Fruit fly (Drosophila melanogaster): ENCODE results near the gene Prp4k.

Gene Prp4k

dm6 chr3L:166789-167132 is 44.5 kb downstream of the Prp4k start:
- TF ChIP-seq CG11696 (GFP tag; IDR thresholded peaks at IDR 0.05) (0 out of 2 replicates have a peak, but pooled peaks have one; percentile 43), CG1792 (GFP tag; optimal IDR thresholded peaks at IDR 0.05) (no peak), E2f1 (GFP tag; IDR thresholded peaks at IDR 0.05) (no peak), CG4730 (GFP tag; IDR thresholded peaks at IDR 0.05) (no peak), Taf1 (GFP tag; IDR thresholded peaks at IDR 0.05) (no peak), Ravus (GFP tag; IDR thresholded peaks at IDR 0.05) (no peak), YL-1 (GFP tag; optimal IDR thresholded peaks at IDR 0.05) (peak; percentile 3), row (GFP tag; IDR thresholded peaks at IDR 0.05) (0 out of 3 replicates have a peak, but pooled peaks have one; percentile 2), HLH4C (GFP tag; IDR thresholded peaks at IDR 0.05; ENCODE audit: partially characterized antibody) (no peak), ara (GFP tag; IDR thresholded peaks at IDR 0.05) (0 out of 2 replicates have a peak, but pooled peaks have one; percentile 2), CG1603 (tag; optimal IDR thresholded peaks at IDR 0.05) (no peak), wek (GFP tag; optimal IDR thresholded peaks at IDR 0.05) (no peak), sens (GFP tag) (peak; percentile 8)

dm6 chr3L:165981-166788 is 45.1 kb downstream of the Prp4k start:
- TF ChIP-seq row (GFP tag; IDR thresholded peaks at IDR 0.05) (0 out of 3 replicates have a peak, but pooled peaks have one; percentile 24), ara (GFP tag; IDR thresholded peaks at IDR 0.05) (0 out of 2 replicates have a peak, but pooled peaks have one; percentile 7), Pdp1 (GFP tag; optimal IDR thresholded peaks at IDR 0.05) (no peak), hkb (optimal IDR thresholded peaks at IDR 0.05) (no peak), hkb (GFP tag; IDR thresholded peaks at IDR 0.05) (0 out of 2 replicates have a peak, but pooled peaks have one; percentile 44), bsh (GFP tag; optimal IDR thresholded peaks at IDR 0.05) (peak; percentile 33 to 46), Xbp1 (GFP tag; optimal IDR thresholded peaks at IDR 0.05) (peak; percentile 0), Blimp-1 (GFP tag; optimal IDR thresholded peaks at IDR 0.05) (peak; percentile 51), CG9932 (GFP tag; IDR thresholded peaks at IDR 0.05) (no peak), Camta (GFP tag; optimal IDR thresholded peaks at IDR 0.05) (no peak), E2f2 (GFP tag; IDR thresholded peaks at IDR 0.05) (0 out of 2 replicates have a peak, but pooled peaks have one; percentile 17), Trl (optimal IDR thresholded peaks at IDR 0.05) (no peak), Trl (GFP tag; optimal IDR thresholded peaks at IDR 0.05) (peak; percentile 2), trem (tag; optimal IDR thresholded peaks at IDR 0.05) (peak; percentile 20), Hey (tag; optimal IDR thresholded peaks at IDR 0.05) (no peak), CG34422 (GFP tag; IDR thresholded peaks at IDR 0.05) (no peak), repo (GFP tag; optimal IDR thresholded peaks at IDR 0.05) (no peak), gem (tag; optimal IDR thresholded peaks at IDR 0.05) (peak; percentile 52), D (optimal IDR thresholded peaks at IDR 0.05) (no peak), D (GFP tag; optimal IDR thresholded peaks at IDR 0.05) (peak; percentile 27), fu2 (GFP tag; optimal IDR thresholded peaks at IDR 0.05) (peak; percentile 11), Xrp1 (GFP tag; IDR thresholded peaks at IDR 0.05) (peak; percentile 52), E2f1 (GFP tag; IDR thresholded peaks at IDR 0.05) (no peak), CG2199 (GFP tag; IDR thresholded peaks at IDR 0.05) (peak; percentile 78; the same call in 2 of the 3 replicates), CG18764 (GFP tag; optimal IDR thresholded peaks at IDR 0.05) (peak; percentile 14), Atf6 (GFP tag; IDR thresholded peaks at IDR 0.05) (no peak), CG3847 (GFP tag; IDR thresholded peaks at IDR 0.05) (no peak), so (GFP tag; IDR thresholded peaks at IDR 0.05) (0 out of 3 replicates have a peak, but pooled peaks have one; percentile 32), CG11560 (tag; IDR thresholded peaks at IDR 0.05) (no peak), CG17829 (tag; optimal IDR thresholded peaks at IDR 0.05) (peak; percentile 7), CkIIα-i1 (GFP tag; IDR thresholded peaks at IDR 0.05) (no peak), CG8388 (GFP tag; optimal IDR thresholded peaks at IDR 0.05) (peak; percentile 37), stc (GFP tag; IDR thresholded peaks at IDR 0.05) (0 out of 2 replicates have a peak, but pooled peaks have one; percentile 22), CG4424 (GFP tag; optimal IDR thresholded peaks at IDR 0.05) (peak; percentile 54), MBD-R2 (GFP tag; IDR thresholded peaks at IDR 0.05) (no peak), CG12299 (tag; optimal IDR thresholded peaks at IDR 0.05) (no peak), HmgD (GFP tag; optimal IDR thresholded peaks at IDR 0.05) (no peak), CG10209 (GFP tag; optimal IDR thresholded peaks at IDR 0.05) (no peak), phol (tag; optimal IDR thresholded peaks at IDR 0.05) (peak; percentile 30)

All from whole organism, embryonic.